Fruit fly (Drosophila melanogaster) Kc167 (cell line): ENCODE measurements around the gene nanos.

Source experiments
- Myc ChIP-seq: fragments of >200 bp; optimal IDR thresholded peaks from 2 replicates; lab custom pipeline; 2017; ENCODE audit warnings: missing external identifiers
- Sin3A ChIP-seq: fragments of >200 bp; optimal IDR thresholded peaks from 2 replicates; lab custom pipeline; 2018; ENCODE audit warnings: missing external identifiers
- h ChIP-seq: fragments of >200 bp; optimal IDR thresholded peaks from 3 replicates; lab custom pipeline; 2018; ENCODE audit warnings: missing external identifiers
- insv ChIP-seq: fragments of >200 bp; optimal IDR thresholded peaks from 3 replicates; lab custom pipeline; 2018; ENCODE audit warnings: missing external identifiers
- psq ChIP-seq: fragments of >200 bp; optimal IDR thresholded peaks from 2 replicates; lab custom pipeline; 2017; ENCODE audit warnings: missing external identifiers
- ttk ChIP-seq: sonication (Bioruptor generic); optimal IDR thresholded peaks from 2 replicates; lab custom pipeline; 2017; ENCODE audit warnings: missing external identifiers

Gene nanos

dm6 chr3R:19174512-19174911 lies 17.5 kb downstream of the nanos start:
- TF ChIP-seq insv (lab: Kevin White, UChicago): no peak
- TF ChIP-seq Myc (lab: Kevin White, UChicago): no peak
- TF ChIP-seq Sin3A (lab: Kevin White, UChicago): no peak
- TF ChIP-seq psq (lab: Kevin White, UChicago): no peak
- no peak for TF ChIP-seq h (lab: Kevin White, UChicago)
- TF ChIP-seq ttk (lab: Kevin White, UChicago): no peak

dm6 chr3R:19176700-19177099 lies 19.7 kb downstream of the nanos start, which contains the start of gene CG14282:
TSS of gene CG14282 (plus strand) at chr3R:19177000.
- no peak for TF ChIP-seq ttk (lab: Kevin White, UChicago)
- no peak for TF ChIP-seq h (lab: Kevin White, UChicago)
- no peak for TF ChIP-seq Sin3A (lab: Kevin White, UChicago)
- no peak for TF ChIP-seq psq (lab: Kevin White, UChicago)
- no peak for TF ChIP-seq Myc (lab: Kevin White, UChicago)
- no peak for TF ChIP-seq insv (lab: Kevin White, UChicago)

dm6 chr3R:19180263-19180893 lies 23.3 kb downstream of the nanos start, which contains the start of the genes CG5555 and myd:
TSS of gene CG5555 (minus strand) at chr3R:19180538.
TSS of gene myd (plus strand) at chr3R:19180659.
- TF ChIP-seq ttk (lab: Kevin White, UChicago) (no peak), insv (lab: Kevin White, UChicago) (no peak), Myc (lab: Kevin White, UChicago) (no peak), h (lab: Kevin White, UChicago) (no peak), Sin3A (lab: Kevin White, UChicago) (no peak), psq (lab: Kevin White, UChicago) (no peak)

- TF ChIP-seq Sin3A (lab: Kevin White, UChicago) (no peak), h (lab: Kevin White, UChicago) (no peak), insv (lab: Kevin White, UChicago) (no peak), ttk (lab: Kevin White, UChicago) (no peak), Myc (lab: Kevin White, UChicago) (no peak)
Measured at dm6 chr3R:19181214-19181613, 24.2 kb downstream of the nanos start.

dm6 chr3R:19182848-19183247 lies 25.8 kb downstream of the nanos start:
- TF ChIP-seq insv (lab: Kevin White, UChicago): no peak
- no peak for TF ChIP-seq h (lab: Kevin White, UChicago)
- TF ChIP-seq Myc (lab: Kevin White, UChicago): no peak
- TF ChIP-seq psq (lab: Kevin White, UChicago): no peak
- TF ChIP-seq Sin3A (lab: Kevin White, UChicago): no peak
- no peak for TF ChIP-seq ttk (lab: Kevin White, UChicago)

- TF ChIP-seq insv (lab: Kevin White, UChicago): no peak
- no peak for TF ChIP-seq psq (lab: Kevin White, UChicago)
- no peak for TF ChIP-seq ttk (lab: Kevin White, UChicago)
- no peak for TF ChIP-seq Sin3A (lab: Kevin White, UChicago)
Measured at dm6 chr3R:19187717-19188149, 30.7 kb downstream of the nanos start.

- TF ChIP-seq Myc (lab: Kevin White, UChicago): no peak
- no peak for TF ChIP-seq insv (lab: Kevin White, UChicago)
- TF ChIP-seq psq (lab: Kevin White, UChicago): no peak
- TF ChIP-seq ttk (lab: Kevin White, UChicago): no peak
- no peak for TF ChIP-seq h (lab: Kevin White, UChicago)
- no peak for TF ChIP-seq Sin3A (lab: Kevin White, UChicago)
Measured at dm6 chr3R:19190020-19190419, 33.0 kb downstream of the nanos start.
